Fruit fly (Drosophila melanogaster) whole organism, adult: ENCODE measurements around the gene Polr1F.
A peak's percentile ranks its signal among the peaks of the same experiment; 100 is the strongest.

Source experiments
- CG11617 ChIP-seq: fragments of 200-800 bp; sonication (Bioruptor generic); optimal IDR thresholded peaks from 2 replicates; lab custom pipeline; 2017; ENCODE audit warnings: mild to moderate bottlenecking, missing biosample characterization, missing genetic modification reagents, missing genetic modification characterization
- CG12768 ChIP-seq: fragments of 200-800 bp; sonication (Bioruptor generic); optimal IDR thresholded peaks from 2 replicates; lab custom pipeline; 2017; ENCODE audit warnings: missing biosample characterization, missing genetic modification characterization, mild to moderate bottlenecking, moderate library complexity, missing genetic modification reagents
- CG14711 ChIP-seq: fragments of 200-800 bp; sonication (Bioruptor generic); optimal IDR thresholded peaks from 2 replicates; lab custom pipeline; 2018; ENCODE audit warnings: missing biosample characterization, mild to moderate bottlenecking, missing genetic modification characterization, moderate library complexity
- CG1620 ChIP-seq: fragments of 200-800 bp; sonication (Bioruptor generic); optimal IDR thresholded peaks from 2 replicates; lab custom pipeline; 2016; ENCODE audit warnings: missing biosample characterization, missing genetic modification characterization
- CG33017 ChIP-seq: fragments of 200-800 bp; sonication (Bioruptor generic); optimal IDR thresholded peaks from 2 replicates; lab custom pipeline; 2018; ENCODE audit warnings: missing biosample characterization, mild to moderate bottlenecking, missing genetic modification characterization, moderate library complexity
- CG5204 ChIP-seq: fragments of 200-800 bp; sonication (Bioruptor generic); optimal IDR thresholded peaks from 2 replicates; lab custom pipeline; 2016; ENCODE audit warnings: missing biosample characterization, missing genetic modification characterization
- CG7045 ChIP-seq: fragments of 200-800 bp; sonication (Bioruptor generic); optimal IDR thresholded peaks from 2 replicates; lab custom pipeline; 2017; ENCODE audit warnings: missing biosample characterization, mild to moderate bottlenecking, missing genetic modification characterization
- CG7101 ChIP-seq: fragments of 200-800 bp; sonication (Bioruptor generic); optimal IDR thresholded peaks from 2 replicates; lab custom pipeline; 2018; ENCODE audit warnings: missing biosample characterization, mild to moderate bottlenecking, missing genetic modification characterization, moderate library complexity
- Clk ChIP-seq: fragments of 200-800 bp; sonication (Bioruptor generic); optimal IDR thresholded peaks from 2 replicates; lab custom pipeline; 2017; ENCODE audit warnings: missing biosample characterization, missing genetic modification characterization
- Crg-1 ChIP-seq: fragments of 200-800 bp; sonication (Bioruptor generic); optimal IDR thresholded peaks from 2 replicates; lab custom pipeline; 2016; ENCODE audit warnings: missing biosample characterization, missing genetic modification characterization
- Hr96 ChIP-seq: fragments of 200-800 bp; sonication (Bioruptor generic); optimal IDR thresholded peaks from 2 replicates; lab custom pipeline; 2016; ENCODE audit warnings: missing biosample characterization, missing genetic modification characterization
- Mnt ChIP-seq: fragments of 200-800 bp; sonication (Bioruptor generic); optimal IDR thresholded peaks from 2 replicates; lab custom pipeline; 2016; ENCODE audit warnings: missing biosample characterization, mild to moderate bottlenecking, missing genetic modification characterization
- bab1 ChIP-seq: fragments of 200-800 bp; sonication (Bioruptor generic); optimal IDR thresholded peaks from 3 replicates; lab custom pipeline; 2019; ENCODE audit warnings: missing biosample characterization, mild to moderate bottlenecking, missing genetic modification characterization, moderate library complexity
- cic ChIP-seq: fragments of 200-800 bp; sonication (Bioruptor generic); optimal IDR thresholded peaks from 2 replicates; lab custom pipeline; 2017; ENCODE audit warnings: missing biosample characterization, mild to moderate bottlenecking, missing genetic modification characterization, moderate library complexity
- cnc ChIP-seq, 2 experiments: fragments of >200 bp; optimal IDR thresholded peaks; 2 replicates each; lab custom pipeline; 2017
- kay ChIP-seq: fragments of 200-800 bp; sonication (Bioruptor generic); peaks from one replicate; lab custom pipeline; 2016; ENCODE audit warnings: missing biosample characterization, missing genetic modification characterization, borderline replicate concordance
- ovo ChIP-seq: fragments of 200-800 bp; sonication (Bioruptor generic); optimal IDR thresholded peaks from 2 replicates; lab custom pipeline; 2016; ENCODE audit warnings: missing biosample characterization, missing genetic modification characterization
- pad ChIP-seq: fragments of 200-800 bp; sonication (Bioruptor generic); optimal IDR thresholded peaks from 3 replicates; lab custom pipeline; 2017; ENCODE audit warnings: missing biosample characterization, missing genetic modification characterization, mild to moderate bottlenecking, moderate library complexity, missing genetic modification reagents
- tj ChIP-seq: fragments of 200-800 bp; sonication (Bioruptor generic); optimal IDR thresholded peaks from 3 replicates; lab custom pipeline; 2017; ENCODE audit warnings: missing biosample characterization, mild to moderate bottlenecking, missing genetic modification characterization, moderate library complexity
- toe ChIP-seq: fragments of 200-800 bp; sonication (Bioruptor generic); optimal IDR thresholded peaks from 2 replicates; lab custom pipeline; 2016; ENCODE audit warnings: missing biosample characterization, missing genetic modification characterization

The Polr1F gene

DNA sequence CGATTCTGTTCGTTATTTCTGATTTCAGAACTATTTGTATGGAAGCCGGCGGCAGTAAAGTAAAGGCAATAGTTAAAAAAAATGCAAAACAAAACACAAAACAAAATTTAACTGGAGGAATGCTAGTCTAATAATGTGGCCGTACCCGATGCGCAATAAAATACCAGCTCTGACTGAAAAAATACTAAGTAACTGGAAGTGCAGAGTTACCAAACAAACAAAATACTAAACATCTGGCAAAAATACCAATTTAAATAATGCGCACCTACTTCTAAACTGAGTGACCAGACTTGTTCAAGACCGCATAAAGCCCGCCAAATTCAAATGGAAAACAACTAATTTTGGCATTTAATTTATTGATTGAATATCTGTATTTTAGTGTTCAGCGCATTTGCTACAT lies 6.3 kb upstream of the Polr1F start, which contains the start of gene Wee1:
Gene Wee1, minus strand, starts transcription at position 175 of the 400 bp plus-strand sequence.
- TF ChIP-seq ovo (GFP tag; lab: Kevin White, UChicago) (no peak), toe (GFP tag; lab: Kevin White, UChicago) (no peak), tj (GFP tag; lab: Kevin White, UChicago) (no peak), CG14711 (tag; lab: Kevin White, UChicago) (peak; percentile 3), cic (GFP tag; lab: Kevin White, UChicago) (no peak), Crg-1 (GFP tag; lab: Kevin White, UChicago) (no peak), Mnt (GFP tag; lab: Kevin White, UChicago) (peak; percentile 39), bab1 (GFP tag; lab: Kevin White, UChicago) (peak; percentile 60), CG7101 (tag; lab: Kevin White, UChicago) (peak; percentile 0), CG7045 (no peak), CG1620 (GFP tag; lab: Kevin White, UChicago) (no peak), Hr96 (GFP tag; lab: Kevin White, UChicago) (no peak)

DNA sequence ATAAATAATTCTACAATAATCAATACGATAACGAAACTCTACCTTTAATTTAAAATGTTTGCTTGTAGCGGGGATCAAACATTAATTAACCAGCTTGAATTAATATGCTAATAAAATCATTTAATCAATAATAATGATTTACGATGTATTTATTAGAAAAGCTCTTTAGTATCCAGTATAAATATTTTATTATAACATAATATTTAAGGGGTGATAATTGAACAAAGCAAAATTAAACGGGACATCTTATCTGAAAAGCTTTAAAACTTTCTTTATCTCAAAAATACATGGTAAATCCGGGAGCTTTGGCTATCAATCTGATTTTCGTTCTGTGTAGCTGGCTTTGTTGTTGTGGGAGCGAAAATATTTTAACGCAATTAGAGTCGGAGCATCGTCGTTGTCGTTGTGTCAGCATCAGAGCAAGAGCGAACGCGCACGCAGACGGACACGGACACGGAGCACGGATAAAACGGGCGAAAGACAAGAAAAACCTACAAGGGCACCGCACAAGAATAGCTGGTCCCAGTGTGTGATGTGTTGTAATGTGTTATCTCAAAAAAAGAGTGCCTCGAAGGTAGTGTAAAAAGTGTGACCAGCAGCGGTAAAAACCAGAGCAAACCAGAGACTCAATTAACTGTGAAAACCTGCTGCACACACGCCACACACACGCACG lies 33.0 kb downstream of the Polr1F start, which contains the start of gene Nlg2:
Gene Nlg2, plus strand, starts transcription at position 375 of the 673 bp plus-strand sequence.
- TF ChIP-seq CG11617 (GFP tag; lab: Kevin White, UChicago) (peak; percentile 12), toe (GFP tag; lab: Kevin White, UChicago) (no peak), CG7045 (peak; percentile 62), CG12768 (GFP tag; lab: Kevin White, UChicago) (peak; percentile 42), CG33017 (tag; lab: Kevin White, UChicago) (peak; percentile 16)

dm6 chr2L:6874006-6874405 lies 33.6 kb downstream of the Polr1F start:
- TF ChIP-seq CG7045: no peak
- no peak for TF ChIP-seq cic (GFP tag; lab: Kevin White, UChicago)
- TF ChIP-seq CG11617 (GFP tag; lab: Kevin White, UChicago): no peak
- TF ChIP-seq toe (GFP tag; lab: Kevin White, UChicago): no peak
- no peak for TF ChIP-seq bab1 (GFP tag; lab: Kevin White, UChicago)
- no peak for TF ChIP-seq CG33017 (tag; lab: Kevin White, UChicago)
- no peak for TF ChIP-seq CG12768 (GFP tag; lab: Kevin White, UChicago)
- no peak for TF ChIP-seq cnc (optimal IDR thresholded peaks at IDR 0.05; lab: Kevin White, UChicago)
- no peak for TF ChIP-seq Mnt (GFP tag; lab: Kevin White, UChicago)
- no peak for TF ChIP-seq CG5204 (GFP tag; lab: Kevin White, UChicago)
- TF ChIP-seq Clk (GFP tag; lab: Kevin White, UChicago): no peak
- no peak for TF ChIP-seq CG1620 (GFP tag; lab: Kevin White, UChicago)
- TF ChIP-seq ovo (GFP tag; lab: Kevin White, UChicago): no peak
- TF ChIP-seq CG7101 (tag; lab: Kevin White, UChicago): no peak
- no peak for TF ChIP-seq kay (GFP tag; lab: Kevin White, UChicago)
- no peak for TF ChIP-seq Crg-1 (GFP tag; lab: Kevin White, UChicago)

DNA sequence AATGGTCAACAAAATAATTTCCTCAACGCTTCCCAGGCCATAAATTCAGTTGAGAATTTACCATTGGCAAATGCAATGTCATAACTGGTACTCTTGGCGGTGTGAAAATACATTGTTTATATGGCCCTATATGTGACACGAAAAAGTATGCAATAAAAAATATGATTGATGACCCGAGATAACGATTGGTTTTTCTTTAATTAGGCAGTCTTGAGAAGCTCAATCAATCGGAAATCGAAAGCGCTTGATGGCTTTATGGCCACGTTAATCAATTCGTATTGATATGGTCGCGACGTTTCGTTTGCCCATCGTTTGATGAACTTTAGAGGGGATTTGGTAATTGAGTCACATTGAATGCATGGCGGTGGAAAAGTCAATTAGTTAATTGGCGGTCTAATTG lies 36.9 kb downstream of the Polr1F start:
- no peak for TF ChIP-seq kay (GFP tag; lab: Kevin White, UChicago)
- TF ChIP-seq cnc (optimal IDR thresholded peaks at IDR 0.05; lab: Kevin White, UChicago): no peak
- TF ChIP-seq CG14711 (tag; lab: Kevin White, UChicago): no peak
- no peak for TF ChIP-seq CG11617 (GFP tag; lab: Kevin White, UChicago)
- TF ChIP-seq pad: no peak
- TF ChIP-seq Crg-1 (GFP tag; lab: Kevin White, UChicago): no peak
- no peak for TF ChIP-seq bab1 (GFP tag; lab: Kevin White, UChicago)
- TF ChIP-seq ovo (GFP tag; lab: Kevin White, UChicago): no peak
- TF ChIP-seq toe (GFP tag; lab: Kevin White, UChicago): no peak
- no peak for TF ChIP-seq CG33017 (tag; lab: Kevin White, UChicago)
- no peak for TF ChIP-seq CG7101 (tag; lab: Kevin White, UChicago)
- TF ChIP-seq Clk (GFP tag; lab: Kevin White, UChicago): no peak
- no peak for TF ChIP-seq CG1620 (GFP tag; lab: Kevin White, UChicago)
- TF ChIP-seq CG12768 (GFP tag; lab: Kevin White, UChicago): no peak
- TF ChIP-seq Mnt (GFP tag; lab: Kevin White, UChicago): no peak

dm6 chr2L:6870289-6870688 lies 37.4 kb downstream of the Polr1F start, which contains the start of gene Nha1:
Gene Nha1, minus strand, starts transcription at chr2L:6870389.
- no peak for TF ChIP-seq cic (GFP tag; lab: Kevin White, UChicago)
- no peak for TF ChIP-seq bab1 (GFP tag; lab: Kevin White, UChicago)
- TF ChIP-seq tj (GFP tag; lab: Kevin White, UChicago): no peak
- TF ChIP-seq Mnt (GFP tag; lab: Kevin White, UChicago): no peak
- TF ChIP-seq CG7101 (tag; lab: Kevin White, UChicago): no peak
- no peak for TF ChIP-seq Hr96 (GFP tag; lab: Kevin White, UChicago)
- TF ChIP-seq pad: no peak
- no peak for TF ChIP-seq cnc (optimal IDR thresholded peaks at IDR 0.05; lab: Kevin White, UChicago)
- TF ChIP-seq ovo (GFP tag; lab: Kevin White, UChicago): no peak
- no peak for TF ChIP-seq kay (GFP tag; lab: Kevin White, UChicago)
- no peak for TF ChIP-seq CG11617 (GFP tag; lab: Kevin White, UChicago)
- TF ChIP-seq toe (GFP tag; lab: Kevin White, UChicago): no peak
